Fruit fly (Drosophila melanogaster) whole organism, embryonic: ENCODE results near the gene Gr93d.

Experiments used
- Aef1 ChIP-seq: fragments of 200-800 bp; sonication (Bioruptor generic); IDR thresholded peaks from 3 replicates; pipeline ENCODE4 v1.3.6; 2022; ENCODE audit warnings: missing biosample characterization, missing genetic modification characterization
- Antp ChIP-seq: fragments of 200-800 bp; sonication (Bioruptor generic); optimal IDR thresholded peaks from 3 replicates; lab custom pipeline; 2016; ENCODE audit warnings: missing biosample characterization, missing genetic modification characterization
- B-H1 ChIP-seq: fragments of 200-800 bp; sonication (Bioruptor generic); IDR thresholded peaks from 3 replicates; pipeline ENCODE4 v1.3.6; 2022; ENCODE audit warnings: missing biosample characterization, missing genetic modification characterization
- CG10209 ChIP-seq: fragments of 200-800 bp; sonication (Bioruptor generic); optimal IDR thresholded peaks from 3 replicates; lab custom pipeline; 2017; ENCODE audit warnings: missing biosample characterization, mild to moderate bottlenecking, missing genetic modification characterization, missing genetic modification reagents
- CG10366 ChIP-seq: fragments of 200-800 bp; sonication (Bioruptor generic); IDR thresholded peaks from 2 replicates; pipeline ENCODE4 v1.3.6; 2022; ENCODE audit warnings: missing biosample characterization, missing genetic modification characterization
- CG10979 ChIP-seq: fragments of 200-800 bp; sonication (Bioruptor generic); optimal IDR thresholded peaks from 2 replicates; lab custom pipeline; 2018; ENCODE audit warnings: missing biosample characterization, mild to moderate bottlenecking, missing genetic modification characterization, moderate library complexity
- CG11085 ChIP-seq: fragments of 200-800 bp; sonication (Bioruptor generic); IDR thresholded peaks from 2 replicates; pipeline ENCODE4 v1.3.6; 2022; ENCODE audit warnings: missing biosample characterization, missing genetic modification characterization
- CG12391 ChIP-seq: fragments of 200-800 bp; sonication (Bioruptor generic); optimal IDR thresholded peaks from 3 replicates; lab custom pipeline; 2018; ENCODE audit warnings: missing biosample characterization, mild to moderate bottlenecking, missing genetic modification characterization, moderate library complexity
- CG14667 ChIP-seq: fragments of 200-800 bp; sonication (Bioruptor generic); IDR thresholded peaks from 2 replicates; pipeline ENCODE4 v1.3.6; 2022; ENCODE audit warnings: missing biosample characterization, missing genetic modification characterization
- CG14710 ChIP-seq: fragments of 200-800 bp; sonication (Bioruptor generic); optimal IDR thresholded peaks from 3 replicates; lab custom pipeline; 2019; ENCODE audit warnings: missing biosample characterization, mild to moderate bottlenecking, missing genetic modification characterization, moderate library complexity
- CG17568 ChIP-seq: fragments of 200-800 bp; sonication (Bioruptor generic); optimal IDR thresholded peaks from 2 replicates; lab custom pipeline; 2018; ENCODE audit warnings: missing biosample characterization, mild to moderate bottlenecking, missing genetic modification characterization, moderate library complexity
- CG18262 ChIP-seq: fragments of 200-800 bp; optimal IDR thresholded peaks from 3 replicates; lab custom pipeline; 2019; ENCODE audit warnings: missing biosample characterization, mild to moderate bottlenecking, missing genetic modification characterization, moderate library complexity
- CG2199 ChIP-seq: fragments of 200-800 bp; sonication (Bioruptor generic); IDR thresholded peaks from 3 replicates; pipeline ENCODE4 v1.3.6; 2022; ENCODE audit warnings: missing biosample characterization, missing genetic modification characterization
- CG2875 ChIP-seq: fragments of 200-800 bp; sonication (Bioruptor generic); optimal IDR thresholded peaks from 2 replicates; lab custom pipeline; 2017; ENCODE audit warnings: missing biosample characterization, mild to moderate bottlenecking, missing genetic modification characterization, missing genetic modification reagents
- CG6854 ChIP-seq: fragments of 200-800 bp; sonication (Bioruptor generic); optimal IDR thresholded peaks from 3 replicates; lab custom pipeline; 2017; ENCODE audit warnings: missing biosample characterization, mild to moderate bottlenecking, missing genetic modification characterization
- CG7372 ChIP-seq: fragments of 200-800 bp; sonication (Bioruptor generic); IDR thresholded peaks from 2 replicates; pipeline ENCODE4 v1.3.6; 2022; ENCODE audit warnings: missing biosample characterization, missing genetic modification characterization
- CG7556 ChIP-seq: fragments of 200-800 bp; sonication (Bioruptor generic); optimal IDR thresholded peaks from 2 replicates; lab custom pipeline; 2017; ENCODE audit warnings: missing biosample characterization, mild to moderate bottlenecking, missing genetic modification characterization
- CG7839 ChIP-seq: fragments of 200-800 bp; sonication (Bioruptor generic); optimal IDR thresholded peaks from 3 replicates; lab custom pipeline; 2018; ENCODE audit warnings: missing biosample characterization, mild to moderate bottlenecking, missing genetic modification characterization, moderate library complexity
- D ChIP-seq, 2 experiments: fragments of 200-800 bp in 1 of 2; fragments of >200 bp in 1 of 2; sonication (Bioruptor generic) in 1 of 2; optimal IDR thresholded peaks; 2 replicates in 1 of 2; 3 replicates in 1 of 2; lab custom pipeline; 2017; ENCODE audit warnings: mild to moderate bottlenecking in 1 of 2, missing biosample characterization in 1 of 2, missing genetic modification characterization in 1 of 2, missing genetic modification reagents in 1 of 2
- D19B ChIP-seq: fragments of 200-800 bp; sonication (Bioruptor generic); optimal IDR thresholded peaks from 2 replicates; lab custom pipeline; 2017; ENCODE audit warnings: missing biosample characterization, mild to moderate bottlenecking, missing genetic modification characterization
- Drgx ChIP-seq: fragments of 200-800 bp; sonication (Bioruptor generic); IDR thresholded peaks from 2 replicates; pipeline ENCODE4 v1.3.6; 2022; ENCODE audit warnings: missing biosample characterization, missing genetic modification characterization
- Ets65A ChIP-seq: fragments of 200-800 bp; sonication (Bioruptor generic); peaks from one replicate; lab custom pipeline; 2016; ENCODE audit warnings: missing biosample characterization, missing genetic modification characterization
- HLH3B ChIP-seq: fragments of 200-800 bp; sonication (Bioruptor generic); IDR thresholded peaks from 2 replicates; pipeline ENCODE4 v1.3.6; 2022; ENCODE audit warnings: missing biosample characterization, missing genetic modification characterization
- Hr51 ChIP-seq, 2 experiments: fragments of 200-800 bp; sonication (Bioruptor generic); optimal IDR thresholded peaks; 2 replicates in 1 of 2; 3 replicates in 1 of 2; lab custom pipeline; 2016 to 2018; ENCODE audit warnings: missing biosample characterization in 2 of 2, missing genetic modification characterization in 2 of 2, mild to moderate bottlenecking in 1 of 2, moderate library complexity in 1 of 2
- Sox100B ChIP-seq: fragments of 200-800 bp; sonication (Bioruptor generic); optimal IDR thresholded peaks from 3 replicates; lab custom pipeline; 2018; ENCODE audit warnings: missing biosample characterization, mild to moderate bottlenecking, missing genetic modification characterization
- Ssrp ChIP-seq: fragments of 200-800 bp; sonication (Bioruptor generic); optimal IDR thresholded peaks from 2 replicates; lab custom pipeline; 2018; ENCODE audit warnings: missing biosample characterization, mild to moderate bottlenecking, missing genetic modification characterization, moderate library complexity
- Trl ChIP-seq, 3 experiments: fragments of >200 bp in 2 of 3; fragments of 200-800 bp in 1 of 3; sonication (Bioruptor generic) in 1 of 3; optimal IDR thresholded peaks; 2 replicates in 1 of 3; 3 replicates in 2 of 3; lab custom pipeline; 2016 to 2017; ENCODE audit warnings: missing biosample characterization in 1 of 3, missing genetic modification characterization in 1 of 3
- Xbp1 ChIP-seq: fragments of 200-800 bp; sonication (Bioruptor generic); optimal IDR thresholded peaks from 3 replicates; lab custom pipeline; 2016; ENCODE audit warnings: missing biosample characterization, mild to moderate bottlenecking, missing genetic modification characterization
- ato ChIP-seq: fragments of 200-800 bp; sonication (Bioruptor generic); IDR thresholded peaks from 2 replicates; pipeline ENCODE4 v1.3.6; 2022; ENCODE audit warnings: missing biosample characterization, missing genetic modification characterization; ENCODE audit not compliant: partially characterized antibody
- bowl ChIP-seq: fragments of 200-800 bp; sonication (Bioruptor generic); IDR thresholded peaks from 2 replicates; pipeline ENCODE4 v1.3.6; 2022; ENCODE audit warnings: missing biosample characterization, missing genetic modification characterization
- br ChIP-seq: fragments of >200 bp; optimal IDR thresholded peaks from 2 replicates; lab custom pipeline; 2017
- chinmo ChIP-seq: fragments of 200-800 bp; sonication (Bioruptor generic); IDR thresholded peaks from 4 replicates; pipeline ENCODE4 v1.3.6; 2022; ENCODE audit warnings: missing biosample characterization, missing genetic modification characterization; ENCODE audit not compliant: partially characterized antibody
- croc ChIP-seq: fragments of 200-800 bp; sonication (Bioruptor generic); conservative IDR thresholded peaks from 3 replicates; pipeline ENCODE4 v1.3.6; 2022; ENCODE audit warnings: missing biosample characterization, missing genetic modification characterization
- ems ChIP-seq: fragments of 200-800 bp; sonication (Bioruptor generic); optimal IDR thresholded peaks from 3 replicates; lab custom pipeline; 2016; ENCODE audit warnings: missing biosample characterization, missing genetic modification characterization
- exex ChIP-seq: fragments of 200-800 bp; sonication (Bioruptor generic); optimal IDR thresholded peaks from 4 replicates; lab custom pipeline; 2018; ENCODE audit warnings: missing biosample characterization, mild to moderate bottlenecking, missing genetic modification characterization, moderate library complexity
- grn ChIP-seq: fragments of 200-800 bp; sonication (Bioruptor generic); optimal IDR thresholded peaks from 3 replicates; lab custom pipeline; 2017; ENCODE audit warnings: missing biosample characterization, missing genetic modification characterization
- gsb-n ChIP-seq: fragments of 200-800 bp; sonication (Bioruptor generic); optimal IDR thresholded peaks from 3 replicates; lab custom pipeline; 2018; ENCODE audit warnings: missing biosample characterization, mild to moderate bottlenecking, missing genetic modification characterization
- ind ChIP-seq: fragments of 200-800 bp; sonication (Bioruptor generic); optimal IDR thresholded peaks from 3 replicates; lab custom pipeline; 2016; ENCODE audit warnings: missing biosample characterization, missing genetic modification characterization
- insv ChIP-seq, 2 experiments: fragments of 200-800 bp; sonication (Bioruptor generic); optimal IDR thresholded peaks; 3 replicates each; lab custom pipeline; 2016 to 2018; ENCODE audit warnings: missing biosample characterization in 2 of 2, missing genetic modification characterization in 2 of 2
- lbe ChIP-seq: fragments of 200-800 bp; sonication (Bioruptor generic); optimal IDR thresholded peaks from 2 replicates; lab custom pipeline; 2016; ENCODE audit warnings: missing biosample characterization, mild to moderate bottlenecking, missing genetic modification characterization
- nom ChIP-seq: fragments of 200-800 bp; sonication (Bioruptor generic); optimal IDR thresholded peaks from 2 replicates; lab custom pipeline; 2017; ENCODE audit warnings: missing biosample characterization, missing genetic modification characterization, mild to moderate bottlenecking, moderate library complexity, missing genetic modification reagents
- otp ChIP-seq: fragments of 200-800 bp; sonication (Bioruptor generic); IDR thresholded peaks from 3 replicates; pipeline ENCODE4, ENCODE4 v1.3.6; 2022; ENCODE audit warnings: missing biosample characterization, missing genetic modification characterization
- sim ChIP-seq: fragments of 200-800 bp; sonication (Bioruptor generic); IDR thresholded peaks from 2 replicates; pipeline ENCODE4 v1.3.6; 2022; ENCODE audit warnings: missing biosample characterization, missing genetic modification characterization
- sisA ChIP-seq: fragments of 200-800 bp; sonication (Bioruptor generic); IDR thresholded peaks from 2 replicates; pipeline ENCODE4 v1.3.6; 2022; ENCODE audit warnings: missing biosample characterization, missing genetic modification characterization
- slou ChIP-seq: fragments of 200-800 bp; sonication (Bioruptor generic); optimal IDR thresholded peaks from 3 replicates; lab custom pipeline; 2016; ENCODE audit warnings: missing biosample characterization, missing genetic modification characterization
- stc ChIP-seq: fragments of 200-800 bp; sonication (Bioruptor generic); IDR thresholded peaks from 2 replicates; pipeline ENCODE4 v1.3.6; 2022; ENCODE audit warnings: missing biosample characterization, missing genetic modification characterization
- tin ChIP-seq: fragments of 200-800 bp; sonication (Bioruptor generic); optimal IDR thresholded peaks from 3 replicates; lab custom pipeline; 2016; ENCODE audit warnings: missing biosample characterization, missing genetic modification characterization
- vvl ChIP-seq: fragments of 200-800 bp; sonication (Bioruptor generic); IDR thresholded peaks from 2 replicates; pipeline ENCODE4 v1.3.6; 2022; ENCODE audit warnings: missing biosample characterization, missing genetic modification characterization
- zen ChIP-seq: fragments of 200-800 bp; sonication (Bioruptor generic); optimal IDR thresholded peaks from 3 replicates; lab custom pipeline; 2018; ENCODE audit warnings: missing biosample characterization, mild to moderate bottlenecking, missing genetic modification characterization, moderate library complexity

Gr93d gene

DNA sequence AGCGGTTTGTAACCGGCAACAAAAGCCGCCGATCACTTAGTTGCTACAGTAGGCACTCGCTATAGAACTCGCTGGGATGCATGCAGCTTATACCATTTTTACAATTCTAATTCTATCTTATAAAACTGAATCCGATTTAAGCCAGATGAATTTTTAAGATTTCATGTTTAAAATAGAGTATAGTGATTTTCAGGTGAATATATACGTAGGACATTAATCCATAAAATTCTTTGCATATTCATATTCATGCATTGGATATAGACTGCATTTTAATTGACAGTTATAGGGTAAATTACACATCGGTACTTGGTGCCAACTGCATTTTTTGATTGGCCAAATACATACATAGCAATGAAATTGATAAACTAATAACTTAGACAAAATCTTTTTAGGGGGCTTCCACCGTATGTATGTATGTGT is 41.1 kb upstream of the Gr93d start (continued):
- TF ChIP-seq bowl (no peak), Hr51 (GFP tag; optimal IDR thresholded peaks at IDR 0.05; lab: Kevin White, UChicago) (no peak), CG2875 (GFP tag; lab: Kevin White, UChicago) (peak; percentile 24), ems (GFP tag; lab: Kevin White, UChicago) (peak; percentile 16), exex (tag; lab: Kevin White, UChicago) (no peak), chinmo (GFP tag; lab: Robert Waterston, UW) (no peak), zen (tag; lab: Kevin White, UChicago) (no peak), CG12391 (tag; lab: Kevin White, UChicago) (peak; percentile 31), CG10366 (GFP tag; lab: Robert Waterston, UW) (peak; percentile 19; the same call in 1 of the 2 replicates), CG18262 (tag; lab: Kevin White, UChicago) (peak; percentile 79), Antp (peak; percentile 25), CG7839 (tag; lab: Kevin White, UChicago) (peak; percentile 75), Aef1 (GFP tag; lab: Robert Waterston, UW) (peak; percentile 39; the same call in 1 of the 3 replicates), br (lab: Kevin White, UChicago) (no peak), CG10209 (GFP tag; lab: Kevin White, UChicago) (peak; percentile 22), insv (GFP tag; optimal IDR thresholded peaks at IDR 0.05; lab: Kevin White, UChicago) (no peak), Sox100B (GFP tag; lab: Kevin White, UChicago) (peak; percentile 12), B-H1 (peak; percentile 29; the same call in 1 of the 3 replicates), CG7372 (no peak), CG6854 (GFP tag; lab: Kevin White, UChicago) (no peak), croc (GFP tag; lab: Robert Waterston, UW) (peak; percentile 35; the same call in 1 of the 3 replicates), grn (GFP tag; lab: Kevin White, UChicago) (no peak), D19B (GFP tag; lab: Kevin White, UChicago) (no peak), Ets65A (peak; percentile 57), otp (GFP tag; lab: Robert Waterston, UW) (0 out of 3 replicates have a peak, but pooled peaks have one; percentile 45), ato (GFP tag; lab: Robert Waterston, UW) (no peak), CG10979 (tag; lab: Kevin White, UChicago) (peak; percentile 49), HLH3B (GFP tag; lab: Robert Waterston, UW) (peak; percentile 42; the same call in 1 of the 2 replicates), slou (peak; percentile 14), gsb-n (tag; lab: Kevin White, UChicago) (no peak), D (optimal IDR thresholded peaks at IDR 0.05; lab: Kevin White, UChicago) (no peak), D (GFP tag; optimal IDR thresholded peaks at IDR 0.05; lab: Kevin White, UChicago) (no peak), CG11085 (GFP tag; lab: Robert Waterston, UW) (0 out of 2 replicates have a peak, but pooled peaks have one; percentile 19), Xbp1 (peak; percentile 42), vvl (GFP tag; lab: Robert Waterston, UW) (peak; percentile 77), CG2199 (GFP tag; lab: Robert Waterston, UW) (no peak), Trl (optimal IDR thresholded peaks at IDR 0.05; lab: Kevin White, UChicago) (no peak), Trl (GFP tag; optimal IDR thresholded peaks at IDR 0.05; lab: Kevin White, UChicago) (no peak), CG7556 (GFP tag; lab: Kevin White, UChicago) (peak; percentile 50), Drgx (peak; percentile 53; the same call in 1 of the 2 replicates), sisA (GFP tag; lab: Robert Waterston, UW) (peak; percentile 51; the same call in 1 of the 2 replicates), stc (GFP tag; lab: Robert Waterston, UW) (0 out of 2 replicates have a peak, but pooled peaks have one; percentile 50), sim (GFP tag; lab: Robert Waterston, UW) (0 out of 2 replicates have a peak, but pooled peaks have one; percentile 27), CG14667 (GFP tag; lab: Robert Waterston, UW) (0 out of 2 replicates have a peak, but pooled peaks have one; percentile 42), Ssrp (tag; lab: Kevin White, UChicago) (peak; percentile 15), CG17568 (GFP tag; lab: Kevin White, UChicago) (no peak), nom (no peak), tin (GFP tag; lab: Kevin White, UChicago) (peak; percentile 12), lbe (GFP tag; lab: Kevin White, UChicago) (no peak), ind (GFP tag; lab: Kevin White, UChicago) (peak; percentile 51), CG14710 (tag; lab: Kevin White, UChicago) (peak; percentile 38)
